Worm (Caenorhabditis elegans) whole organism, young adult: Measurements from ENCODE around the gene gpa-3.
"Not testable (repeated sequence)": the region's sequence is repeated elsewhere in the genome, so short reads cannot be mapped to it uniquely, and the experiment has no call there.

Source experiments
- D2030.7 ChIP-seq: fragments of 200-800 bp; sonication (Bioruptor generic); IDR thresholded peaks from 2 replicates; pipeline ENCODE4 v1.3.6; 2022; ENCODE audit warnings: missing genetic modification reagents, missing genetic modification characterization, missing compliant biosample characterization
- F10E7.11 ChIP-seq: sonication (generic microtip); optimal IDR thresholded peaks from 2 replicates; lab custom pipeline; 2017; ENCODE audit warnings: mild to moderate bottlenecking, missing genetic modification characterization, moderate library complexity, missing compliant biosample characterization
- ceh-91 ChIP-seq: fragments of 200-800 bp; sonication (Bioruptor generic); IDR thresholded peaks from 2 replicates; pipeline ENCODE4 v1.3.6; 2022; ENCODE audit warnings: missing genetic modification reagents, missing genetic modification characterization, missing compliant biosample characterization
- nfya-1 ChIP-seq: sonication (generic microtip); optimal IDR thresholded peaks from 2 replicates; lab custom pipeline; 2017; ENCODE audit warnings: antibody characterized with exemption, missing compliant biosample characterization, missing genetic modification characterization, borderline replicate concordance; ENCODE audit not compliant: insufficient read depth
- rpc-1 ChIP-seq, 2 experiments: fragments of 150-350 bp in 1 of 2; sonication (generic microtip) in 1 of 2; optimal IDR thresholded peaks; 2 replicates each; lab custom pipeline; 2014 to 2018; ENCODE audit warnings: missing biosample characterization in 1 of 2, missing genetic modification characterization in 1 of 2, missing genetic modification reagents in 1 of 2, missing genotype in 1 of 2

ce11 chrV:9342282-9342681 is 17.3 kb downstream of the gpa-3 start:
- not testable (repeated sequence) for TF ChIP-seq nfya-1 (tag; lab: Kevin White, UChicago); rpc-1 (optimal IDR thresholded peaks at IDR 0.05; lab: Kevin White, UChicago); rpc-1 (tag; optimal IDR thresholded peaks at IDR 0.05; lab: Kevin White, UChicago); F10E7.11
- peak; percentile 37 for TF ChIP-seq D2030.7 (GFP tag; lab: Robert Waterston, UW)
- TF ChIP-seq ceh-91 (GFP tag; lab: Robert Waterston, UW): peak; percentile 43; the same call in 1 of the 2 replicates
